Fruit fly (Drosophila melanogaster) whole organism, embryonic: ENCODE results near the gene ND-13A.

Experiments
- Abd-B ChIP-seq: fragments of 200-800 bp; sonication (Bioruptor generic); optimal IDR thresholded peaks from 2 replicates; lab custom pipeline; 2018; ENCODE audit warnings: missing biosample characterization, mild to moderate bottlenecking, missing genetic modification characterization, moderate library complexity
- Antp ChIP-seq: fragments of 200-800 bp; sonication (Bioruptor generic); optimal IDR thresholded peaks from 3 replicates; lab custom pipeline; 2016; ENCODE audit warnings: missing biosample characterization, missing genetic modification characterization
- Asciz ChIP-seq: fragments of 200-800 bp; sonication (Bioruptor generic); optimal IDR thresholded peaks from 2 replicates; lab custom pipeline; 2017; ENCODE audit warnings: missing biosample characterization, mild to moderate bottlenecking, missing genetic modification characterization, missing genetic modification reagents
- CG10147 ChIP-seq: fragments of 200-800 bp; sonication (Bioruptor generic); optimal IDR thresholded peaks from 2 replicates; lab custom pipeline; 2019; ENCODE audit warnings: missing biosample characterization, mild to moderate bottlenecking, missing genetic modification characterization, moderate library complexity
- CG11504 ChIP-seq: fragments of 200-800 bp; sonication (Bioruptor generic); optimal IDR thresholded peaks from 3 replicates; lab custom pipeline; 2019; ENCODE audit warnings: missing biosample characterization, mild to moderate bottlenecking, missing genetic modification characterization, moderate library complexity
- CG11560 ChIP-seq: fragments of 200-800 bp; sonication (Bioruptor generic); IDR thresholded peaks from 3 replicates; pipeline ENCODE4 v1.3.6; 2022; ENCODE audit warnings: missing biosample characterization, missing genetic modification characterization
- CG12155 ChIP-seq: fragments of 200-800 bp; sonication (Bioruptor generic); optimal IDR thresholded peaks from 3 replicates; lab custom pipeline; 2016; ENCODE audit warnings: missing biosample characterization, missing genetic modification characterization
- CG13287 ChIP-seq: fragments of 200-800 bp; sonication (Bioruptor generic); IDR thresholded peaks from 2 replicates; pipeline ENCODE4 v1.3.6; 2022; ENCODE audit warnings: missing biosample characterization, missing genetic modification characterization; ENCODE audit not compliant: partially characterized antibody
- CG13894 ChIP-seq: fragments of 200-800 bp; sonication (Bioruptor generic); optimal IDR thresholded peaks from 3 replicates; lab custom pipeline; 2018; ENCODE audit warnings: missing biosample characterization, mild to moderate bottlenecking, missing genetic modification characterization, moderate library complexity
- CG14441 ChIP-seq: fragments of 200-800 bp; sonication (Bioruptor generic); IDR thresholded peaks from 2 replicates; pipeline ENCODE4 v1.3.6; 2022; ENCODE audit warnings: missing biosample characterization, missing genetic modification characterization
- CG15601 ChIP-seq: fragments of 200-800 bp; sonication (Bioruptor generic); optimal IDR thresholded peaks from 3 replicates; lab custom pipeline; 2019; ENCODE audit warnings: missing biosample characterization, mild to moderate bottlenecking, missing genetic modification characterization, moderate library complexity
- CG18262 ChIP-seq: fragments of 200-800 bp; optimal IDR thresholded peaks from 3 replicates; lab custom pipeline; 2019; ENCODE audit warnings: missing biosample characterization, mild to moderate bottlenecking, missing genetic modification characterization, moderate library complexity
- CG18476 ChIP-seq: fragments of 200-800 bp; sonication (Bioruptor generic); optimal IDR thresholded peaks from 2 replicates; lab custom pipeline; 2016; ENCODE audit warnings: missing biosample characterization, mild to moderate bottlenecking, missing genetic modification characterization
- CG2202 ChIP-seq: fragments of 200-800 bp; sonication (Bioruptor generic); optimal IDR thresholded peaks from 2 replicates; lab custom pipeline; 2018; ENCODE audit warnings: missing biosample characterization, mild to moderate bottlenecking, missing genetic modification characterization
- CG33557 ChIP-seq: fragments of 200-800 bp; sonication (Bioruptor generic); optimal IDR thresholded peaks from 2 replicates; lab custom pipeline; 2019; ENCODE audit warnings: missing biosample characterization, mild to moderate bottlenecking, missing genetic modification characterization, moderate library complexity
- CG34224 ChIP-seq: fragments of 200-800 bp; sonication (Bioruptor generic); IDR thresholded peaks from 3 replicates; pipeline ENCODE4 v1.3.6; 2022; ENCODE audit warnings: missing biosample characterization, missing genetic modification characterization; ENCODE audit not compliant: partially characterized antibody
- CG8281 ChIP-seq: fragments of 200-800 bp; sonication (Bioruptor generic); optimal IDR thresholded peaks from 2 replicates; lab custom pipeline; 2018; ENCODE audit warnings: missing biosample characterization, mild to moderate bottlenecking, missing genetic modification characterization, moderate library complexity
- CG8388 ChIP-seq: fragments of 200-800 bp; sonication (Bioruptor generic); optimal IDR thresholded peaks from 2 replicates; lab custom pipeline; 2019; ENCODE audit warnings: missing biosample characterization, mild to moderate bottlenecking, missing genetic modification characterization, moderate library complexity
- CG8924 ChIP-seq: fragments of 200-800 bp; optimal IDR thresholded peaks from 3 replicates; lab custom pipeline; 2019; ENCODE audit warnings: missing biosample characterization, mild to moderate bottlenecking, missing genetic modification characterization, moderate library complexity
- CG9215 ChIP-seq: fragments of 200-800 bp; sonication (Bioruptor generic); IDR thresholded peaks from 2 replicates; pipeline ENCODE4 v1.3.6; 2022; ENCODE audit warnings: missing biosample characterization, missing genetic modification characterization
- CG9932 ChIP-seq: fragments of 200-800 bp; sonication (Bioruptor generic); IDR thresholded peaks from 2 replicates; pipeline ENCODE4 v1.3.6; 2022; ENCODE audit warnings: missing biosample characterization, missing genetic modification characterization
- Dek ChIP-seq: fragments of 200-800 bp; sonication (Bioruptor generic); optimal IDR thresholded peaks from 3 replicates; lab custom pipeline; 2019; ENCODE audit warnings: missing biosample characterization, mild to moderate bottlenecking, missing genetic modification characterization, moderate library complexity
- MESR4 ChIP-seq: fragments of 200-800 bp; sonication (Bioruptor generic); optimal IDR thresholded peaks from 2 replicates; lab custom pipeline; 2018; ENCODE audit warnings: missing biosample characterization, mild to moderate bottlenecking, missing genetic modification characterization, moderate library complexity
- Optix ChIP-seq: fragments of 200-800 bp; sonication (Bioruptor generic); IDR thresholded peaks from 3 replicates; pipeline ENCODE4 v1.3.6; 2022; ENCODE audit warnings: missing biosample characterization, missing genetic modification characterization
- Pdp1 ChIP-seq, 2 experiments: fragments of 200-800 bp; sonication (Bioruptor generic); optimal IDR thresholded peaks; 3 replicates each; lab custom pipeline; 2016; ENCODE audit warnings: missing biosample characterization in 2 of 2, missing genetic modification characterization in 2 of 2, mild to moderate bottlenecking in 1 of 2, moderate library complexity in 1 of 2
- Ravus ChIP-seq: fragments of 200-800 bp; sonication (Bioruptor generic); IDR thresholded peaks from 2 replicates; pipeline ENCODE4 v1.3.6; 2022; ENCODE audit warnings: missing biosample characterization, missing genetic modification characterization
- TFAM ChIP-seq: fragments of 200-800 bp; sonication (Bioruptor generic); optimal IDR thresholded peaks from 2 replicates; lab custom pipeline; 2017; ENCODE audit warnings: missing biosample characterization, missing genetic modification characterization, inconsistent platforms
- Usf ChIP-seq: fragments of 200-800 bp; sonication (Bioruptor generic); optimal IDR thresholded peaks from 2 replicates; lab custom pipeline; 2017; ENCODE audit warnings: missing genotype, missing biosample characterization, missing genetic modification characterization
- Xbp1 ChIP-seq: fragments of 200-800 bp; sonication (Bioruptor generic); optimal IDR thresholded peaks from 3 replicates; lab custom pipeline; 2016; ENCODE audit warnings: missing biosample characterization, mild to moderate bottlenecking, missing genetic modification characterization
- YL-1 ChIP-seq: fragments of 200-800 bp; sonication (Bioruptor generic); optimal IDR thresholded peaks from 3 replicates; lab custom pipeline; 2017; ENCODE audit warnings: missing biosample characterization, mild to moderate bottlenecking, missing genetic modification characterization
- ato ChIP-seq: fragments of 200-800 bp; sonication (Bioruptor generic); IDR thresholded peaks from 2 replicates; pipeline ENCODE4 v1.3.6; 2022; ENCODE audit warnings: missing biosample characterization, missing genetic modification characterization; ENCODE audit not compliant: partially characterized antibody
- cato ChIP-seq: fragments of 200-800 bp; sonication (Bioruptor generic); optimal IDR thresholded peaks from 2 replicates; lab custom pipeline; 2016; ENCODE audit warnings: missing biosample characterization, missing genetic modification characterization, borderline replicate concordance
- cg ChIP-seq: fragments of 200-800 bp; sonication (Bioruptor generic); optimal IDR thresholded peaks from 3 replicates; lab custom pipeline; 2019; ENCODE audit warnings: missing biosample characterization, mild to moderate bottlenecking, missing genetic modification characterization, moderate library complexity
- dm ChIP-seq: fragments of 200-800 bp; sonication (Bioruptor generic); optimal IDR thresholded peaks from 3 replicates; lab custom pipeline; 2016; ENCODE audit warnings: missing biosample characterization, missing genetic modification characterization
- dmrt99B ChIP-seq: fragments of 200-800 bp; sonication (Bioruptor generic); optimal IDR thresholded peaks from 2 replicates; lab custom pipeline; 2018; ENCODE audit warnings: missing biosample characterization, mild to moderate bottlenecking, missing genetic modification characterization, moderate library complexity
- emc ChIP-seq: fragments of 200-800 bp; sonication (Bioruptor generic); optimal IDR thresholded peaks from 2 replicates; lab custom pipeline; 2016; ENCODE audit warnings: missing biosample characterization, missing genetic modification characterization
- eyg ChIP-seq: fragments of 200-800 bp; sonication (Bioruptor generic); optimal IDR thresholded peaks from 3 replicates; lab custom pipeline; 2016; ENCODE audit warnings: missing biosample characterization, missing genetic modification characterization
- fu2 ChIP-seq: fragments of 200-800 bp; sonication (Bioruptor generic); optimal IDR thresholded peaks from 2 replicates; lab custom pipeline; 2016; ENCODE audit warnings: missing biosample characterization, missing genetic modification characterization
- gcm ChIP-seq: fragments of 200-800 bp; sonication (Bioruptor generic); optimal IDR thresholded peaks from 2 replicates; lab custom pipeline; 2019; ENCODE audit warnings: missing biosample characterization, mild to moderate bottlenecking, missing genetic modification characterization, moderate library complexity
- hb ChIP-seq: fragments of 200-800 bp; sonication (Bioruptor generic); IDR thresholded peaks from 3 replicates; pipeline ENCODE4 v1.3.6; 2022; ENCODE audit warnings: missing biosample characterization, missing genetic modification characterization; ENCODE audit not compliant: partially characterized antibody
- lab ChIP-seq: fragments of 200-800 bp; sonication (Bioruptor generic); optimal IDR thresholded peaks from 3 replicates; lab custom pipeline; 2017; ENCODE audit warnings: missing biosample characterization, missing genetic modification characterization, mild to moderate bottlenecking, moderate library complexity, missing genetic modification reagents
- lola ChIP-seq, 3 experiments: fragments of >200 bp in 2 of 3; fragments of 200-800 bp in 1 of 3; sonication (Bioruptor generic) in 1 of 3; optimal IDR thresholded peaks; 2 replicates each; lab custom pipeline; 2017 to 2019; ENCODE audit warnings: missing biosample characterization in 3 of 3, missing genetic modification characterization in 3 of 3, mild to moderate bottlenecking in 1 of 3, moderate library complexity in 1 of 3
- mam ChIP-seq: fragments of 200-800 bp; sonication (Bioruptor generic); optimal IDR thresholded peaks from 3 replicates; lab custom pipeline; 2016; ENCODE audit warnings: missing biosample characterization, missing genetic modification characterization
- odd ChIP-seq: fragments of 200-800 bp; sonication (Bioruptor generic); optimal IDR thresholded peaks from 2 replicates; lab custom pipeline; 2017; ENCODE audit warnings: missing biosample characterization, mild to moderate bottlenecking, missing genetic modification characterization
- ranshi ChIP-seq: fragments of 200-800 bp; sonication (Bioruptor generic); IDR thresholded peaks from 2 replicates; pipeline ENCODE4 v1.3.6; 2022; ENCODE audit warnings: missing biosample characterization, missing genetic modification characterization
- schlank ChIP-seq: fragments of 200-800 bp; sonication (Bioruptor generic); optimal IDR thresholded peaks from 2 replicates; lab custom pipeline; 2018; ENCODE audit warnings: missing biosample characterization, mild to moderate bottlenecking, missing genetic modification characterization
- yki ChIP-seq: fragments of >200 bp; optimal IDR thresholded peaks from 3 replicates; lab custom pipeline; 2018
- zen2 ChIP-seq: fragments of 200-800 bp; sonication (Bioruptor generic); IDR thresholded peaks from 3 replicates; pipeline ENCODE4 v1.3.6; 2022; ENCODE audit warnings: missing biosample characterization, missing genetic modification characterization; ENCODE audit not compliant: partially characterized antibody

The ND-13A gene

dm6 chr2L:5059645-5060254 is 40.3 kb downstream of the ND-13A start, which contains the start of gene Rpn11 (continued):
- TF ChIP-seq Usf (GFP tag; lab: Kevin White, UChicago) (peak; percentile 7), CG12155 (GFP tag; lab: Kevin White, UChicago) (peak; percentile 71), CG10147 (peak; percentile 72), cato (GFP tag; lab: Kevin White, UChicago) (peak; percentile 46), Optix (no peak), hb (GFP tag; lab: Robert Waterston, UW) (no peak), dmrt99B (tag; lab: Kevin White, UChicago) (peak; percentile 68), CG13894 (tag; lab: Kevin White, UChicago) (peak; percentile 60), Antp (GFP tag; lab: Kevin White, UChicago) (peak; percentile 18), mam (GFP tag; lab: Kevin White, UChicago) (peak; percentile 24), CG15601 (tag; lab: Kevin White, UChicago) (peak; percentile 56), yki (lab: Kevin White, UChicago) (no peak), Xbp1 (peak; percentile 53), CG11560 (no peak), eyg (no peak), lab (GFP tag; lab: Kevin White, UChicago) (peak; percentile 62), CG9932 (GFP tag; lab: Robert Waterston, UW) (peak; percentile 63), Asciz (peak; percentile 15), schlank (tag; lab: Kevin White, UChicago) (no peak), CG8388 (GFP tag; lab: Kevin White, UChicago) (peak; percentile 65), CG34224 (GFP tag; lab: Robert Waterston, UW) (0 out of 3 replicates have a peak, but pooled peaks have one; percentile 42), MESR4 (GFP tag; lab: Kevin White, UChicago) (peak; percentile 87), odd (GFP tag; lab: Kevin White, UChicago) (peak; percentile 0), cg (GFP tag; lab: Kevin White, UChicago) (no peak), TFAM (no peak), CG2202 (tag; lab: Kevin White, UChicago) (no peak), YL-1 (GFP tag; lab: Kevin White, UChicago) (peak; percentile 63), CG11504 (tag; lab: Kevin White, UChicago) (peak; percentile 73), CG14441 (peak; percentile 14; the same call in 1 of the 2 replicates), lola (GFP tag; optimal IDR thresholded peaks at IDR 0.05; lab: Kevin White, UChicago) (peak in 1 of 3 experiments; percentile 80), Ravus (GFP tag; lab: Robert Waterston, UW) (no peak), gcm (GFP tag; lab: Kevin White, UChicago) (peak; percentile 36), CG33557 (peak; percentile 58), Dek (tag; lab: Kevin White, UChicago) (peak; percentile 59), CG9215 (GFP tag; lab: Robert Waterston, UW) (peak; percentile 40; the same call in 1 of the 2 replicates), zen2 (no peak), ranshi (GFP tag; lab: Robert Waterston, UW) (0 out of 2 replicates have a peak, but pooled peaks have one; percentile 5), CG8281 (tag; lab: Kevin White, UChicago) (no peak), CG18262 (tag; lab: Kevin White, UChicago) (peak; percentile 78), emc (GFP tag; lab: Kevin White, UChicago) (no peak), CG8924 (tag; lab: Kevin White, UChicago) (peak; percentile 77), dm (no peak), Pdp1 (GFP tag; optimal IDR thresholded peaks at IDR 0.05; lab: Kevin White, UChicago) (peak; percentile 56 to 63), CG13287 (GFP tag; lab: Robert Waterston, UW) (peak; percentile 63), Abd-B (GFP tag; lab: Kevin White, UChicago) (peak; percentile 76), CG18476 (GFP tag; lab: Kevin White, UChicago) (peak; percentile 37), ato (GFP tag; lab: Robert Waterston, UW) (no peak), fu2 (GFP tag; lab: Kevin White, UChicago) (peak; percentile 16)
